Fruit fly (Drosophila melanogaster) whole organism, pupa: ENCODE measurements around the gene Vps16A.

Experiments
- CG13204 ChIP-seq: fragments of 200-800 bp; sonication (Bioruptor generic); optimal IDR thresholded peaks from 2 replicates; lab custom pipeline; 2018; ENCODE audit warnings: missing biosample characterization, mild to moderate bottlenecking, missing genetic modification characterization, moderate library complexity
- CG15710 ChIP-seq: fragments of 200-800 bp; sonication (Bioruptor generic); optimal IDR thresholded peaks from 2 replicates; lab custom pipeline; 2018; ENCODE audit warnings: missing biosample characterization, mild to moderate bottlenecking, missing genetic modification characterization, moderate library complexity
- CG34367 ChIP-seq: fragments of 200-800 bp; sonication (Bioruptor generic); optimal IDR thresholded peaks from 2 replicates; lab custom pipeline; 2018; ENCODE audit warnings: missing biosample characterization, mild to moderate bottlenecking, missing genetic modification characterization
- CG8159 ChIP-seq: fragments of 200-800 bp; sonication (Bioruptor generic); optimal IDR thresholded peaks from 3 replicates; lab custom pipeline; 2018; ENCODE audit warnings: missing biosample characterization, mild to moderate bottlenecking, missing genetic modification characterization, moderate library complexity
- EcR ChIP-seq: fragments of 200-800 bp; sonication (Bioruptor generic); optimal IDR thresholded peaks from 3 replicates; lab custom pipeline; 2019; ENCODE audit warnings: missing biosample characterization, missing genetic modification characterization, mild to moderate bottlenecking, moderate library complexity, missing genetic modification reagents
- Pif1A ChIP-seq: fragments of 200-800 bp; sonication (Bioruptor generic); optimal IDR thresholded peaks from 3 replicates; lab custom pipeline; 2016; ENCODE audit warnings: missing biosample characterization, missing genetic modification characterization
- Pif1B ChIP-seq: fragments of 200-800 bp; sonication (Bioruptor generic); optimal IDR thresholded peaks from 3 replicates; lab custom pipeline; 2016; ENCODE audit warnings: missing biosample characterization, missing genetic modification characterization
- fd96Ca ChIP-seq: fragments of 200-800 bp; sonication (Bioruptor generic); IDR thresholded peaks from 3 replicates; pipeline ENCODE4 v1.3.6; 2022; ENCODE audit warnings: missing biosample characterization, missing genetic modification characterization
- rn ChIP-seq: fragments of 200-800 bp; sonication (Bioruptor generic); IDR thresholded peaks from 2 replicates; pipeline ENCODE4 v1.3.6; 2022; ENCODE audit warnings: missing biosample characterization, missing genetic modification characterization

- TF ChIP-seq fd96Ca: no peak
- TF ChIP-seq CG15710 (tag; lab: Kevin White, UChicago): no peak
- no peak for TF ChIP-seq Pif1B (GFP tag; lab: Kevin White, UChicago)
- no peak for TF ChIP-seq EcR (GFP tag; lab: Kevin White, UChicago)
- TF ChIP-seq CG13204 (GFP tag; lab: Kevin White, UChicago): no peak
- TF ChIP-seq Pif1A (GFP tag; lab: Kevin White, UChicago): no peak
- TF ChIP-seq CG8159 (tag; lab: Kevin White, UChicago): no peak
- no peak for TF ChIP-seq CG34367 (tag; lab: Kevin White, UChicago)
- no peak for TF ChIP-seq rn (GFP tag; lab: Robert Waterston, UW)
Observed at dm6 chr3R:9222355-9222754, 44.5 kb upstream of the Vps16A start.
